Fruit fly (Drosophila melanogaster) whole organism, embryonic: Measurements from ENCODE around the gene CG32462.
A peak's percentile ranks its signal among the peaks of the same experiment; 100 is the strongest.

ENCODE experiments used
- Ada2b ChIP-seq: fragments of 200-800 bp; sonication (Bioruptor generic); IDR thresholded peaks from 2 replicates; pipeline ENCODE4 v1.3.6; 2022; ENCODE audit warnings: missing biosample characterization, missing genetic modification characterization
- BEAF-32 ChIP-seq: fragments of 200-800 bp; sonication (Bioruptor generic); optimal IDR thresholded peaks from 3 replicates; lab custom pipeline; 2017; ENCODE audit warnings: missing biosample characterization, missing genetic modification characterization, mild to moderate bottlenecking, moderate library complexity, missing genetic modification reagents
- CG10209 ChIP-seq: fragments of 200-800 bp; sonication (Bioruptor generic); optimal IDR thresholded peaks from 3 replicates; lab custom pipeline; 2017; ENCODE audit warnings: missing biosample characterization, mild to moderate bottlenecking, missing genetic modification characterization, missing genetic modification reagents
- CG10321 ChIP-seq: fragments of 200-800 bp; sonication (Bioruptor generic); IDR thresholded peaks from 2 replicates; pipeline ENCODE4 v1.3.6; 2022; ENCODE audit warnings: missing biosample characterization, missing genetic modification characterization
- CG11093 ChIP-seq: fragments of 200-800 bp; sonication (Bioruptor generic); IDR thresholded peaks from 3 replicates; pipeline ENCODE4 v1.3.6; 2022; ENCODE audit warnings: missing biosample characterization, missing genetic modification characterization
- CG12391 ChIP-seq: fragments of 200-800 bp; sonication (Bioruptor generic); optimal IDR thresholded peaks from 3 replicates; lab custom pipeline; 2018; ENCODE audit warnings: missing biosample characterization, mild to moderate bottlenecking, missing genetic modification characterization, moderate library complexity
- CG15479 ChIP-seq: fragments of 200-800 bp; sonication (Bioruptor generic); optimal IDR thresholded peaks from 3 replicates; lab custom pipeline; 2019; ENCODE audit warnings: missing biosample characterization, mild to moderate bottlenecking, missing genetic modification characterization, moderate library complexity
- CG1603 ChIP-seq: fragments of 200-800 bp; sonication (Bioruptor generic); optimal IDR thresholded peaks from 2 replicates; lab custom pipeline; 2019; ENCODE audit warnings: missing biosample characterization, mild to moderate bottlenecking, missing genetic modification characterization, moderate library complexity
- CG17612 ChIP-seq: fragments of 200-800 bp; sonication (Bioruptor generic); IDR thresholded peaks from 2 replicates; pipeline ENCODE4 v1.3.6; 2022; ENCODE audit warnings: missing biosample characterization, missing genetic modification characterization
- CG2199 ChIP-seq: fragments of 200-800 bp; sonication (Bioruptor generic); IDR thresholded peaks from 3 replicates; pipeline ENCODE4 v1.3.6; 2022; ENCODE audit warnings: missing biosample characterization, missing genetic modification characterization
- CG30431 ChIP-seq: fragments of 200-800 bp; sonication (Bioruptor generic); optimal IDR thresholded peaks from 2 replicates; lab custom pipeline; 2017; ENCODE audit warnings: missing biosample characterization, missing genetic modification characterization
- CG31224 ChIP-seq: fragments of 200-800 bp; sonication (Bioruptor generic); IDR thresholded peaks from 2 replicates; pipeline ENCODE4 v1.3.6; 2022; ENCODE audit warnings: missing biosample characterization, missing genetic modification characterization
- CG31388 ChIP-seq: fragments of 200-800 bp; sonication (Bioruptor generic); optimal IDR thresholded peaks from 2 replicates; lab custom pipeline; 2016; ENCODE audit warnings: missing biosample characterization, missing genetic modification characterization
- CG32772 ChIP-seq: fragments of 200-800 bp; sonication (Bioruptor generic); IDR thresholded peaks from 2 replicates; pipeline ENCODE4 v1.3.6; 2022; ENCODE audit warnings: missing biosample characterization, missing genetic modification characterization
- CG4707 ChIP-seq: fragments of 200-800 bp; sonication (Bioruptor generic); optimal IDR thresholded peaks from 2 replicates; lab custom pipeline; 2018; ENCODE audit warnings: missing biosample characterization, mild to moderate bottlenecking, missing genetic modification characterization, moderate library complexity
- CG6272 ChIP-seq: fragments of 200-800 bp; sonication (Bioruptor generic); IDR thresholded peaks from 2 replicates; pipeline ENCODE4 v1.3.6; 2022; ENCODE audit warnings: missing biosample characterization, missing genetic modification characterization
- CG7839 ChIP-seq: fragments of 200-800 bp; sonication (Bioruptor generic); optimal IDR thresholded peaks from 3 replicates; lab custom pipeline; 2018; ENCODE audit warnings: missing biosample characterization, mild to moderate bottlenecking, missing genetic modification characterization, moderate library complexity
- CG8359 ChIP-seq: fragments of 200-800 bp; sonication (Bioruptor generic); optimal IDR thresholded peaks from 2 replicates; lab custom pipeline; 2017; ENCODE audit warnings: missing biosample characterization, mild to moderate bottlenecking, missing genetic modification characterization, borderline replicate concordance
- CG9932 ChIP-seq: fragments of 200-800 bp; sonication (Bioruptor generic); IDR thresholded peaks from 2 replicates; pipeline ENCODE4 v1.3.6; 2022; ENCODE audit warnings: missing biosample characterization, missing genetic modification characterization
- D ChIP-seq, 2 experiments: fragments of 200-800 bp in 1 of 2; fragments of >200 bp in 1 of 2; sonication (Bioruptor generic) in 1 of 2; optimal IDR thresholded peaks; 2 replicates in 1 of 2; 3 replicates in 1 of 2; lab custom pipeline; 2017; ENCODE audit warnings: mild to moderate bottlenecking in 1 of 2, missing biosample characterization in 1 of 2, missing genetic modification characterization in 1 of 2, missing genetic modification reagents in 1 of 2
- Dek ChIP-seq: fragments of 200-800 bp; sonication (Bioruptor generic); optimal IDR thresholded peaks from 3 replicates; lab custom pipeline; 2019; ENCODE audit warnings: missing biosample characterization, mild to moderate bottlenecking, missing genetic modification characterization, moderate library complexity
- Dfd ChIP-seq, 2 experiments: fragments of >200 bp; optimal IDR thresholded peaks; 2 replicates each; lab custom pipeline; 2017; ENCODE audit warnings: missing biosample characterization in 2 of 2, missing genetic modification characterization in 2 of 2
- Eip74EF ChIP-seq, 2 experiments: fragments of 200-800 bp in 1 of 2; fragments of >200 bp in 1 of 2; sonication (Bioruptor generic) in 1 of 2; optimal IDR thresholded peaks; 2 replicates each; lab custom pipeline; 2017 to 2019; ENCODE audit warnings: missing biosample characterization in 2 of 2, missing genetic modification characterization in 2 of 2, mild to moderate bottlenecking in 1 of 2, moderate library complexity in 1 of 2
- Fer2 ChIP-seq: fragments of 200-800 bp; sonication (Bioruptor generic); optimal IDR thresholded peaks from 2 replicates; lab custom pipeline; 2018; ENCODE audit warnings: missing biosample characterization, mild to moderate bottlenecking, missing genetic modification characterization, moderate library complexity
- HmgD ChIP-seq: fragments of 200-800 bp; sonication (Bioruptor generic); optimal IDR thresholded peaks from 3 replicates; lab custom pipeline; 2016; ENCODE audit warnings: missing biosample characterization, missing genetic modification characterization
- Hr39 ChIP-seq: fragments of >200 bp; optimal IDR thresholded peaks from 2 replicates; lab custom pipeline; 2017
- Med ChIP-seq: fragments of 200-800 bp; sonication (Bioruptor generic); peaks from one replicate; lab custom pipeline; 2016; ENCODE audit warnings: missing biosample characterization, missing genetic modification characterization, mild to moderate bottlenecking, inconsistent platforms, moderate library complexity
- NfI ChIP-seq: fragments of 200-800 bp; sonication (Bioruptor generic); optimal IDR thresholded peaks from 3 replicates; lab custom pipeline; 2018; ENCODE audit warnings: missing biosample characterization, mild to moderate bottlenecking, missing genetic modification characterization, moderate library complexity
- TFAM ChIP-seq: fragments of 200-800 bp; sonication (Bioruptor generic); optimal IDR thresholded peaks from 2 replicates; lab custom pipeline; 2017; ENCODE audit warnings: missing biosample characterization, missing genetic modification characterization, inconsistent platforms
- Usf ChIP-seq: fragments of 200-800 bp; sonication (Bioruptor generic); optimal IDR thresholded peaks from 2 replicates; lab custom pipeline; 2017; ENCODE audit warnings: missing genotype, missing biosample characterization, missing genetic modification characterization
- btn ChIP-seq: fragments of 200-800 bp; sonication (Bioruptor generic); optimal IDR thresholded peaks from 2 replicates; lab custom pipeline; 2016; ENCODE audit warnings: missing biosample characterization, missing genetic modification characterization
- caup ChIP-seq: fragments of 200-800 bp; sonication (Bioruptor generic); optimal IDR thresholded peaks from 3 replicates; lab custom pipeline; 2017; ENCODE audit warnings: missing biosample characterization, mild to moderate bottlenecking, missing genetic modification characterization, moderate library complexity; ENCODE audit not compliant: severe bottlenecking
- crp ChIP-seq, 2 experiments: fragments of 200-800 bp; sonication (Bioruptor generic); optimal IDR thresholded peaks; 2 replicates in 1 of 2; 3 replicates in 1 of 2; lab custom pipeline; 2017; ENCODE audit warnings: missing biosample characterization in 2 of 2, missing genetic modification characterization in 2 of 2, mild to moderate bottlenecking in 1 of 2, moderate library complexity in 1 of 2
- fd64A ChIP-seq: fragments of 200-800 bp; sonication (Bioruptor generic); optimal IDR thresholded peaks from 3 replicates; lab custom pipeline; 2018; ENCODE audit warnings: missing biosample characterization, mild to moderate bottlenecking, missing genetic modification characterization
- gcm ChIP-seq: fragments of 200-800 bp; sonication (Bioruptor generic); optimal IDR thresholded peaks from 2 replicates; lab custom pipeline; 2019; ENCODE audit warnings: missing biosample characterization, mild to moderate bottlenecking, missing genetic modification characterization, moderate library complexity
- gsb ChIP-seq: fragments of 200-800 bp; sonication (Bioruptor generic); IDR thresholded peaks from 2 replicates; pipeline ENCODE4 v1.3.6; 2022; ENCODE audit warnings: missing biosample characterization, missing genetic modification characterization
- gt ChIP-seq: fragments of 200-800 bp; sonication (Bioruptor generic); IDR thresholded peaks from 2 replicates; pipeline ENCODE4 v1.3.6; 2022; ENCODE audit warnings: missing biosample characterization, missing genetic modification characterization
- hbn ChIP-seq: fragments of 200-800 bp; sonication (Bioruptor generic); IDR thresholded peaks from 2 replicates; pipeline ENCODE4 v1.3.6; 2022; ENCODE audit warnings: missing biosample characterization, missing genetic modification characterization; ENCODE audit not compliant: partially characterized antibody
- klu ChIP-seq: fragments of 200-800 bp; sonication (Bioruptor generic); IDR thresholded peaks from 2 replicates; pipeline ENCODE4 v1.3.6; 2022; ENCODE audit warnings: missing biosample characterization, missing genetic modification characterization
- knrl ChIP-seq: fragments of 200-800 bp; sonication (Bioruptor generic); IDR thresholded peaks from 3 replicates; pipeline ENCODE4 v1.3.6; 2022; ENCODE audit warnings: missing biosample characterization, missing genetic modification characterization; ENCODE audit not compliant: partially characterized antibody
- mirr ChIP-seq: fragments of 200-800 bp; sonication (Bioruptor generic); optimal IDR thresholded peaks from 3 replicates; lab custom pipeline; 2018; ENCODE audit warnings: missing biosample characterization, mild to moderate bottlenecking, missing genetic modification characterization
- org-1 ChIP-seq: fragments of 200-800 bp; sonication (Bioruptor generic); optimal IDR thresholded peaks from 2 replicates; lab custom pipeline; 2017; ENCODE audit warnings: missing biosample characterization, missing genetic modification characterization
- pfk ChIP-seq: fragments of 200-800 bp; sonication (Bioruptor generic); optimal IDR thresholded peaks from 2 replicates; lab custom pipeline; 2018; ENCODE audit warnings: missing biosample characterization, mild to moderate bottlenecking, missing genetic modification characterization, moderate library complexity
- sens ChIP-seq: fragments of 200-800 bp; sonication (Bioruptor generic); peaks from one replicate; lab custom pipeline; 2016; ENCODE audit warnings: missing biosample characterization, missing genetic modification characterization
- sima ChIP-seq: fragments of 200-800 bp; sonication (Bioruptor generic); optimal IDR thresholded peaks from 2 replicates; lab custom pipeline; 2016; ENCODE audit warnings: missing biosample characterization, missing genetic modification characterization
- stc ChIP-seq: fragments of 200-800 bp; sonication (Bioruptor generic); IDR thresholded peaks from 2 replicates; pipeline ENCODE4 v1.3.6; 2022; ENCODE audit warnings: missing biosample characterization, missing genetic modification characterization
- tio ChIP-seq: fragments of 200-800 bp; sonication (Bioruptor generic); optimal IDR thresholded peaks from 2 replicates; lab custom pipeline; 2017; ENCODE audit warnings: missing biosample characterization, missing genetic modification characterization, inconsistent platforms
- zen ChIP-seq: fragments of 200-800 bp; sonication (Bioruptor generic); optimal IDR thresholded peaks from 3 replicates; lab custom pipeline; 2018; ENCODE audit warnings: missing biosample characterization, mild to moderate bottlenecking, missing genetic modification characterization, moderate library complexity

The CG32462 gene

dm6 chr3L:22878723-22879343 is 25.5 kb upstream of the CG32462 start, which contains the start of the genes Chro and Ssl1 (continued):
- TF ChIP-seq CG31388 (GFP tag; lab: Kevin White, UChicago) (peak; percentile 100), btn (GFP tag; lab: Kevin White, UChicago) (peak; percentile 100), Med (peak; percentile 100), org-1 (peak; percentile 100), Eip74EF (GFP tag; optimal IDR thresholded peaks at IDR 0.05; lab: Kevin White, UChicago) (peak in 1 of 2 experiments; percentile 100), CG12391 (tag; lab: Kevin White, UChicago) (peak; percentile 100), CG9932 (GFP tag; lab: Robert Waterston, UW) (peak; percentile 100), CG1603 (peak; percentile 99), gcm (GFP tag; lab: Kevin White, UChicago) (peak; percentile 100), CG7839 (peak; percentile 100), CG10321 (GFP tag; lab: Robert Waterston, UW) (peak; percentile 90), CG8359 (GFP tag; lab: Kevin White, UChicago) (peak; percentile 97), gt (GFP tag; lab: Robert Waterston, UW) (peak; percentile 100), D (optimal IDR thresholded peaks at IDR 0.05; lab: Kevin White, UChicago) (no peak), D (GFP tag; optimal IDR thresholded peaks at IDR 0.05; lab: Kevin White, UChicago) (peak; percentile 100), NfI (GFP tag; lab: Kevin White, UChicago) (peak; percentile 100), crp (GFP tag; optimal IDR thresholded peaks at IDR 0.05; lab: Kevin White, UChicago) (peak; percentile 60 to 83), Usf (GFP tag; lab: Kevin White, UChicago) (peak; percentile 100), CG30431 (GFP tag; lab: Kevin White, UChicago) (peak; percentile 100), CG17612 (peak; percentile 99), CG2199 (peak; percentile 100), Dek (tag; lab: Kevin White, UChicago) (peak; percentile 100), caup (GFP tag; lab: Kevin White, UChicago) (peak; percentile 100), Hr39 (no peak), CG4707 (GFP tag; lab: Kevin White, UChicago) (peak; percentile 98), BEAF-32 (GFP tag; lab: Kevin White, UChicago) (peak; percentile 51), fd64A (GFP tag; lab: Kevin White, UChicago) (peak; percentile 99), tio (GFP tag; lab: Kevin White, UChicago) (peak; percentile 100), TFAM (peak; percentile 97), zen (tag; lab: Kevin White, UChicago) (peak; percentile 100), CG32772 (GFP tag; lab: Robert Waterston, UW) (peak; percentile 100), sens (peak; percentile 100), pfk (GFP tag; lab: Kevin White, UChicago) (peak; percentile 74), sima (GFP tag; lab: Kevin White, UChicago) (peak; percentile 100), Dfd (GFP tag; optimal IDR thresholded peaks at IDR 0.05; lab: Kevin White, UChicago) (peak in 1 of 2 experiments; percentile 90), klu (peak; percentile 100), CG15479 (GFP tag; lab: Kevin White, UChicago) (peak; percentile 92), CG6272 (GFP tag; lab: Robert Waterston, UW) (peak; percentile 100), CG11093 (GFP tag; lab: Robert Waterston, UW) (peak; percentile 100), CG10209 (peak; percentile 100), mirr (GFP tag; lab: Kevin White, UChicago) (peak; percentile 99), knrl (GFP tag; lab: Robert Waterston, UW) (peak; percentile 66; the same call in 2 of the 3 replicates), stc (GFP tag; lab: Robert Waterston, UW) (peak; percentile 100), CG31224 (GFP tag; lab: Robert Waterston, UW) (peak; percentile 99), HmgD (peak; percentile 100), hbn (no peak), Ada2b (GFP tag; lab: Robert Waterston, UW) (peak; percentile 100), Fer2 (tag; lab: Kevin White, UChicago) (peak; percentile 99), gsb (GFP tag; lab: Robert Waterston, UW) (peak; percentile 99)
